Worm (Caenorhabditis elegans) whole organism, L4/young adult: Measurements from ENCODE around the gene clec-186.
"Not testable (repeated sequence)": the region's sequence is repeated elsewhere in the genome, so short reads cannot be mapped to it uniquely, and the experiment has no call there.

Source experiments
- W03F9.2 ChIP-seq: fragments of 150-350 bp; optimal IDR thresholded peaks from 2 replicates; lab custom pipeline; 2014; ENCODE audit warnings: missing biosample characterization, missing genetic modification characterization
- dao-5 ChIP-seq: sonication (generic microtip); optimal IDR thresholded peaks from 2 replicates; lab custom pipeline; 2016; ENCODE audit warnings: missing genotype, missing genetic modification characterization, moderate library complexity, missing compliant biosample characterization
- him-1 ChIP-seq: sonication (generic microtip); optimal IDR thresholded peaks from 2 replicates; lab custom pipeline; 2016; ENCODE audit warnings: missing genotype, missing genetic modification reagents, missing genetic modification characterization, missing compliant biosample characterization

clec-186 gene

ce11 chrIV:12845596-12845995 is 20.3 kb upstream of the clec-186 start, which contains the start of gene txt-19:
TSS of gene txt-19 (plus strand) at chrIV:12845899.
- TF ChIP-seq dao-5 (tag; lab: Kevin White, UChicago), result no peak
- TF ChIP-seq him-1 (tag; lab: Kevin White, UChicago), result no peak
- TF ChIP-seq W03F9.2 (tag; lab: Kevin White, UChicago), result no peak

DNA sequence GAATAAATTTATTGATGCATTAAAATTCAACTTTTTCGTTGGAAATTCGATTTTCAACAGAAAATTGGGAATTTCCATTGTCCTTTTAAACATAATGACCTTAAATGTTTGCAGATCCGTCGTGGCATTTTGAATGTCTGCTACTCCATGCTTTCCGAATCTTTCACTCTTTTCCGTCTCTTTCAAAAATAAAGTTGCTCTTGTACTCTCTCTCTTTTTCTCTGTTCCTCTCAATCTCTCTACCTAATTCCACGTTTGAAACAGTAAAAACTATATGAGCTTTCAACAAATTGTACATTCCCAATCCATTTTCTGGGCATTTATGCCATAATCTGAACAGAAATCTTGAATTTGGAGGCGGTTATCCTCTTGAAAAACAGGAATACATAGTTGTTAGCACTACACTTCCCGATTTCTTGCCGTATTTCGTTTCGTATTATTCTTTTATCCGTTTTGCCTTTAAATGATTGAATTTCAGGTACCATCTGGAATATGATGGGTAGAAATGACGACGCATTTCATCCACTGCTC is 16.8 kb upstream of the clec-186 start, which contains the start of gene srf-3:
Gene srf-3, plus strand, starts transcription at position 481 of the 531 bp plus-strand sequence.
- TF ChIP-seq W03F9.2 (tag; lab: Kevin White, UChicago), result no peak
- TF ChIP-seq dao-5 (tag; lab: Kevin White, UChicago), result no peak
- no peak for TF ChIP-seq him-1 (tag; lab: Kevin White, UChicago)

ce11 chrIV:12854372-12855114 is 11.4 kb upstream of the clec-186 start:
- TF ChIP-seq W03F9.2 (tag; lab: Kevin White, UChicago) (no peak), him-1 (tag; lab: Kevin White, UChicago) (no peak), dao-5 (tag; lab: Kevin White, UChicago) (no peak)

DNA sequence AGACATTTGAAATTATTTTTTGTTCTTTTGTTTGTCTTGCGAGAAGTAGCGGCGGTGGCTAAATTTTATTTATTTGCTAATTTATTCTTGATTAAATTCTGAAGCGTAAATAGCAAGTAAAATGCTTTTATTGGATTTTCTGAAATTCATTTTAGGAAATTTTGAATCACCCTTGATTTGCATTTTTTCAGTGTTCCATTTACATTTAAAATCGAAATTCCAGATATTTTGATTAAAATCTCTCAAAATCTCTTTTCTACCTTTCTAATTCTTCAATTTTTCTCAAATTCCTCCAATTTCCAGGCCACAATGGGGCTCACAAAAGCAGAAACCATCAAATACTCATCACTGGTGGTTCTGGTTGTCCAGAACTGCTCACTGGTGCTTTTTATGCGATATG is 10.7 kb upstream of the clec-186 start, which contains the start of gene nstp-5:
Gene nstp-5, plus strand, starts transcription at position 301 of the 400 bp plus-strand sequence.
- TF ChIP-seq W03F9.2 (tag; lab: Kevin White, UChicago) (no peak), dao-5 (tag; lab: Kevin White, UChicago) (no peak), him-1 (tag; lab: Kevin White, UChicago) (no peak)

DNA sequence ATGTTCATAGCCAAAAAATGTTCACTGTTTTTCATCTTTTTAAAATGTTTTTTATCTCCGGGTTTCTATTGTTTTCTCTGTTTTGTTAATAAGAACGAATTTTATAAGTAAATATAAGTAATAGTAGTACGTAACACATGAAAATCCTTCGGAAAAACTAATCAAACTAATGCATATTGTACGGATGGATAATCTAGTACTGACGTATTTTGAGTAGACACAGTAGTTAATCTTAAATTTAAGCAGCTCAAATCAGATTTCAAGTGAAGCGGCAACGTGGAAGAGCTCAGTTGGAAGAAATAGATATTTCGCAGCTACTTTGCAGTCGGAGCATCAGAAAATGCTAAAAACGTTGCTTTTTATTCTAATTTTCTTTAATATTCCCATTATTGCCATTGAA is 6.1 kb upstream of the clec-186 start, which contains the start of gene gcy-18:
Gene gcy-18, plus strand, starts transcription at position 301 of the 400 bp plus-strand sequence.
- TF ChIP-seq dao-5 (tag; lab: Kevin White, UChicago), result no peak
- no peak for TF ChIP-seq W03F9.2 (tag; lab: Kevin White, UChicago)
- no peak for TF ChIP-seq him-1 (tag; lab: Kevin White, UChicago)

DNA sequence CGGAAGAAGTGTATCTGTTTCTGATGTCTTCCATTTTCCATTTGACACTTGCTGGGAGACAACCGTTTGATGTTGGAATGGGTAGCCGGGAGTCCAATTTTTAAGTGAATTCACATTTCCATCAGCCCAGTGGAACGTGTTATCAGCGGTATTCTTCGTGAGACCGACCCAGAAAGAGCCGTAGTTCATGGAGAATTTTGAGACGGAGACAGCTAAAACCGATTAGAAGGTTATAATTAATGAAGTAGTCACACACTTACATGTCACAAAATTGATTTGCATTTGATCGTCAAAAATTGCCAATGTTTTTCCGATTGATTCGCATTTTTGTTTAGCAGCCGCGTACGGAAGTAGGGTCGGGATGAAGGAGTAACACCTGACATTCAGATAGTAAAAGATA is 3.5 kb downstream of the clec-186 start:
- TF ChIP-seq him-1 (tag; lab: Kevin White, UChicago) (no peak), W03F9.2 (tag; lab: Kevin White, UChicago) (no peak), dao-5 (tag; lab: Kevin White, UChicago) (no peak)

ce11 chrIV:12869812-12870211 is 3.9 kb downstream of the clec-186 start:
- TF ChIP-seq him-1 (tag; lab: Kevin White, UChicago) (no peak), dao-5 (tag; lab: Kevin White, UChicago) (no peak), W03F9.2 (tag; lab: Kevin White, UChicago) (no peak)

ce11 chrIV:12870315-12870714 is 4.4 kb downstream of the clec-186 start:
- no peak for TF ChIP-seq W03F9.2 (tag; lab: Kevin White, UChicago)
- TF ChIP-seq dao-5 (tag; lab: Kevin White, UChicago), result no peak
- TF ChIP-seq him-1 (tag; lab: Kevin White, UChicago), result no peak

- TF ChIP-seq him-1 (tag; lab: Kevin White, UChicago) (no peak), dao-5 (tag; lab: Kevin White, UChicago) (no peak), W03F9.2 (tag; lab: Kevin White, UChicago) (no peak)
Measured at ce11 chrIV:12871445-12871947, 5.6 kb downstream of the clec-186 start, which contains the start of gene clec-187. TSS of gene clec-187 (minus strand) at chrIV:12871495.

- TF ChIP-seq him-1, dao-5, W03F9.2 (tag; lab: Kevin White, UChicago): not testable (repeated sequence)
Measured at ce11 chrIV:12875260-12875659, 9.4 kb downstream of the clec-186 start, which contains the start of gene ZK896.1. TSS of gene ZK896.1 (minus strand) at chrIV:12875360.

DNA sequence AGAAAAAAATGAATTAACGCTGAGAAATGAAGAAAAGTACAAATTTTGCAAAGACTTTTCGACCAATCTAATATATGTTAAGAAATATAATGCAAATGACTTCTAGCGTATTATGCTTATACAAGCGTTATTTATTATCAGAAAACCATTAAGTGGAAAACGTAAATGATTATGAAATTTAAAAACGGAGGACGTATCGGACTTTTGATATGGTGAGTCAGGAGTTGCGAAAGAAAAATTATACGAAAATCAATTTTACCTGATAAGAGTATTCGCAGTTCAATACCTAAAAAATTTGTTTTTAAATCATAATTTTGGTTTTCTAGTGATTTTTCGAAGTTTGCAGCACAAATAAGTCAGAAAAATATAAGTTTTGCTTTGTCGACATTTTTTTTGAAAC is 10.6 kb downstream of the clec-186 start:
- TF ChIP-seq dao-5 (tag; lab: Kevin White, UChicago), result no peak
- no peak for TF ChIP-seq W03F9.2 (tag; lab: Kevin White, UChicago)
- TF ChIP-seq him-1 (tag; lab: Kevin White, UChicago), result no peak

DNA sequence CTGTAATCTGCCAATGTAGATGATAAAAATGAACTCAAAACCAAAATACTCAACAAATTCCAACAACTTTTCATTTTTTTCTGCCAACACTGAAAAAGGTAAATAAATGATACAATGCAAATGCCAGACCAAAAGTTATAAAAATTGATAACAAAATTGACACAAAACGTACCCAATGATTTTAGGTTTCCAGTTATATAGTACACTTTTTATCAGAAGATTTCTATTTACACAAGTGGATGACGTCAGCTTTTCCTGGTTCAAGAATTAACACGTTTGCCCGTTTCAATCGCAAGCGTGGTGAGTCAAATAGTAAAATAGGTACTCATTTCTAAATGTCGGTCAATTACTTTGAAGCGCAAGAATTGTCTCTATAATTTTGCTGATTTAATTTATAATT is 13.6 kb downstream of the clec-186 start, which contains the start of gene ZK896.5:
Gene ZK896.5, minus strand, starts transcription at position 89 of the 400 bp plus-strand sequence.
- no peak for TF ChIP-seq him-1 (tag; lab: Kevin White, UChicago)
- TF ChIP-seq dao-5 (tag; lab: Kevin White, UChicago), result no peak

DNA sequence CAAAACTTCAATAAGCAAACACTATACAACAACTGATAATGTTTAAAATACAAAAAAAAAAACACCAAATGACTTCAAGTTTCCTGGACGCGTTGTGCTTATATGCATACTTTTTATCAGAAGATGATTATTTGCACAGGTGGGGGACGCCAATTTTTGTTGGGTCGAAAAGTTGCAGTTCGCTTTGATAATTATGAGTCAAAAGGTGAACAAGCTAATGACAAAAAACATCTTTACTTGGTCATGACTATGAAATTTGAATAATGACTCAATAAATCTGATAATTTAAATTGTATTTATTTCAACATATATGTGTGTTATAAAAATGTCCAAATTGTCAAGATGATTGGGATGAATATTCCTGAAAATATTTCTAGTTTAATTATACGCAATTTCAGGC is 17.3 kb downstream of the clec-186 start, which contains the start of gene ZK896.4:
Gene ZK896.4, minus strand, starts transcription at position 101 of the 400 bp plus-strand sequence.
- no peak for TF ChIP-seq W03F9.2 (tag; lab: Kevin White, UChicago)
